Worm (Caenorhabditis elegans) whole organism, mixed stage, embryonic: ENCODE data around the gene T19H12.15.

ENCODE experiments used
- lsy-2 ChIP-seq: fragments of 150-350 bp; optimal IDR thresholded peaks from 2 replicates; lab custom pipeline; 2014; ENCODE audit warnings: missing biosample characterization, missing genetic modification characterization
- nhr-76 ChIP-seq: sonication (generic microtip); optimal IDR thresholded peaks from 2 replicates; lab custom pipeline; 2017; ENCODE audit warnings: missing biosample characterization, missing genetic modification characterization

- TF ChIP-seq nhr-76 (tag; lab: Kevin White, UChicago) (no peak), lsy-2 (no peak)
These were observed 14.8 kb downstream of the T19H12.15 start for ce11 chrV:4864330-4864729.
